Fruit fly (Drosophila melanogaster) whole organism, embryonic: Measurements from ENCODE around the gene cher.

Experiments used
- CG11504 ChIP-seq: fragments of 200-800 bp; sonication (Bioruptor generic); optimal IDR thresholded peaks from 3 replicates; lab custom pipeline; 2019; ENCODE audit warnings: missing biosample characterization, mild to moderate bottlenecking, missing genetic modification characterization, moderate library complexity
- CG34224 ChIP-seq: fragments of 200-800 bp; sonication (Bioruptor generic); IDR thresholded peaks from 3 replicates; pipeline ENCODE4 v1.3.6; 2022; ENCODE audit warnings: missing biosample characterization, missing genetic modification characterization; ENCODE audit not compliant: partially characterized antibody
- CrebB ChIP-seq: fragments of 200-800 bp; sonication (Bioruptor generic); optimal IDR thresholded peaks from 3 replicates; lab custom pipeline; 2018; ENCODE audit warnings: missing biosample characterization, mild to moderate bottlenecking, missing genetic modification characterization
- Doc3 ChIP-seq: fragments of 200-800 bp; sonication (Bioruptor generic); IDR thresholded peaks from 3 replicates; pipeline ENCODE4 v1.3.6; 2022; ENCODE audit warnings: missing biosample characterization, missing genetic modification characterization; ENCODE audit not compliant: partially characterized antibody
- Taf1 ChIP-seq: fragments of 200-800 bp; sonication (Bioruptor generic); IDR thresholded peaks from 2 replicates; pipeline ENCODE4 v1.3.6; 2022; ENCODE audit warnings: missing biosample characterization, missing genetic modification characterization

DNA sequence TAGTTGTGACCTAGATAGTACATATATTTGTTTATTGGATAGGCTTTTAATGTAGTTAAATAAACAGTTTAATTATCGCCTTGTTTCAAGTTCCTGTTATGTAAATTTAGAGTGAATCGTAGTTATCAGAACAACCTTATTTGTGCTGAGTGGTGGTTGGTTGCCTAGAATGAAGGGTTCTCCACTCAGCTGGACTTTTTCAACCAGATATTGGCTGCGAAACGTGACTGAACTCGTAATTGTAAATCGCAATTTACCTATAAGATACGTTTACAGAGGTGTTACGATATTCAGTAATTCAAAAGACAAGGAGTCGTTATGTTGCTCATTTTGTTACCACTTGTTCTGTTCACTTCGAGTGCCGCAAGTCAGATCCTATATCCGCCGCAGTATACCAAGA lies 12.4 kb upstream of the cher start, which contains the start of gene CG5255:
- TF ChIP-seq Taf1 (GFP tag; lab: Robert Waterston, UW) (no peak), CG11504 (tag; lab: Kevin White, UChicago) (no peak), CG34224 (GFP tag; lab: Robert Waterston, UW) (no peak), Doc3 (GFP tag; lab: Robert Waterston, UW) (no peak), CrebB (tag; lab: Kevin White, UChicago) (no peak)
